Worm (Caenorhabditis elegans) whole organism, midembryonic: Measurements from ENCODE around the gene K06H6.1.

Experiments
- T22C8.4 ChIP-seq: fragments of 200-800 bp; sonication (Bioruptor generic); IDR thresholded peaks from 2 replicates; pipeline ENCODE4 v1.3.6; 2022; ENCODE audit warnings: missing genetic modification characterization, missing compliant biosample characterization
- cog-1 ChIP-seq: sonication (generic microtip); optimal IDR thresholded peaks from 2 replicates; lab custom pipeline; 2016; ENCODE audit warnings: missing genetic modification characterization, missing compliant biosample characterization
- flt-1 ChIP-seq: fragments of 200-800 bp; sonication (Bioruptor generic); IDR thresholded peaks from 2 replicates; pipeline ENCODE4 v1.3.6; 2022; ENCODE audit warnings: missing genetic modification characterization, missing compliant biosample characterization
- klf-2 ChIP-seq: fragments of 200-800 bp; sonication (Bioruptor generic); conservative IDR thresholded peaks from 2 replicates; pipeline ENCODE4 v1.3.6; 2022; ENCODE audit warnings: missing genetic modification reagents, missing genetic modification characterization, missing compliant biosample characterization
- med-1 ChIP-seq: sonication (generic microtip); optimal IDR thresholded peaks from 2 replicates; lab custom pipeline; 2017; ENCODE audit warnings: missing genetic modification characterization, mild to moderate bottlenecking, missing compliant biosample characterization, antibody characterized with exemption, missing genetic modification reagents; ENCODE audit not compliant: insufficient read depth
- ref-1 ChIP-seq: fragments of 200-800 bp; sonication (Bioruptor generic); conservative IDR thresholded peaks from 2 replicates; pipeline ENCODE4 v1.3.6; 2022; ENCODE audit warnings: missing genetic modification reagents, missing genetic modification characterization, missing compliant biosample characterization
- tab-1 ChIP-seq: fragments of 200-800 bp; sonication (Bioruptor generic); IDR thresholded peaks from 2 replicates; pipeline ENCODE4 v1.3.6; 2022; ENCODE audit warnings: missing genetic modification characterization, missing compliant biosample characterization
- ztf-23 ChIP-seq: fragments of 200-800 bp; sonication (Bioruptor generic); IDR thresholded peaks from 2 replicates; pipeline ENCODE4 v1.3.6; 2022; ENCODE audit warnings: missing genetic modification reagents, missing genetic modification characterization, missing compliant biosample characterization
- ztf-29 ChIP-seq: fragments of 200-800 bp; sonication (Bioruptor generic); IDR thresholded peaks from 2 replicates; pipeline ENCODE4 v1.3.6; 2022; ENCODE audit warnings: missing genetic modification reagents, missing genetic modification characterization, missing compliant biosample characterization

Gene K06H6.1

ce11 chrV:596923-597322 is 9.0 kb downstream of the K06H6.1 start:
- TF ChIP-seq ref-1 (GFP tag; lab: Robert Waterston, UW) (no peak), ztf-29 (GFP tag; lab: Robert Waterston, UW) (no peak), T22C8.4 (GFP tag; lab: Robert Waterston, UW) (no peak)

ce11 chrV:597823-598222 is 9.9 kb downstream of the K06H6.1 start:
- TF ChIP-seq klf-2 (GFP tag; lab: Robert Waterston, UW): no peak
- no peak for TF ChIP-seq ztf-29 (GFP tag; lab: Robert Waterston, UW)
- no peak for TF ChIP-seq ref-1 (GFP tag; lab: Robert Waterston, UW)
- no peak for TF ChIP-seq ztf-23 (GFP tag; lab: Robert Waterston, UW)
- no peak for TF ChIP-seq cog-1 (tag; lab: Kevin White, UChicago)
- no peak for TF ChIP-seq tab-1 (GFP tag; lab: Robert Waterston, UW)
- TF ChIP-seq T22C8.4 (GFP tag; lab: Robert Waterston, UW): no peak
- no peak for TF ChIP-seq flt-1 (GFP tag; lab: Robert Waterston, UW)
- no peak for TF ChIP-seq med-1

- TF ChIP-seq klf-2 (GFP tag; lab: Robert Waterston, UW) (no peak), ztf-29 (GFP tag; lab: Robert Waterston, UW) (no peak), flt-1 (GFP tag; lab: Robert Waterston, UW) (no peak), tab-1 (GFP tag; lab: Robert Waterston, UW) (no peak), med-1 (no peak), cog-1 (tag; lab: Kevin White, UChicago) (no peak), ztf-23 (GFP tag; lab: Robert Waterston, UW) (no peak), ref-1 (GFP tag; lab: Robert Waterston, UW) (no peak), T22C8.4 (GFP tag; lab: Robert Waterston, UW) (no peak)
Measured at ce11 chrV:598626-599025, 10.7 kb downstream of the K06H6.1 start.

ce11 chrV:599783-600182 is 11.9 kb downstream of the K06H6.1 start:
- no peak for TF ChIP-seq flt-1 (GFP tag; lab: Robert Waterston, UW)
- TF ChIP-seq ref-1 (GFP tag; lab: Robert Waterston, UW): no peak
- TF ChIP-seq klf-2 (GFP tag; lab: Robert Waterston, UW): no peak
- TF ChIP-seq cog-1 (tag; lab: Kevin White, UChicago): no peak
- no peak for TF ChIP-seq T22C8.4 (GFP tag; lab: Robert Waterston, UW)
- no peak for TF ChIP-seq ztf-29 (GFP tag; lab: Robert Waterston, UW)
- no peak for TF ChIP-seq ztf-23 (GFP tag; lab: Robert Waterston, UW)
- TF ChIP-seq tab-1 (GFP tag; lab: Robert Waterston, UW): no peak
- TF ChIP-seq med-1: no peak

- TF ChIP-seq ztf-29 (GFP tag; lab: Robert Waterston, UW) (no peak), ztf-23 (GFP tag; lab: Robert Waterston, UW) (no peak), klf-2 (GFP tag; lab: Robert Waterston, UW) (no peak), flt-1 (GFP tag; lab: Robert Waterston, UW) (no peak), med-1 (no peak), T22C8.4 (GFP tag; lab: Robert Waterston, UW) (no peak)
Measured at ce11 chrV:600231-600630, 12.3 kb downstream of the K06H6.1 start, which contains the start of gene nhr-251. nhr-251 (plus strand) TSS chrV:600531.

ce11 chrV:604105-604504 is 16.2 kb downstream of the K06H6.1 start, which contains the start of gene srlf-37:
srlf-37 (minus strand) TSS chrV:604205.
- TF ChIP-seq klf-2 (GFP tag; lab: Robert Waterston, UW): no peak
- TF ChIP-seq ztf-23 (GFP tag; lab: Robert Waterston, UW): no peak
- TF ChIP-seq ref-1 (GFP tag; lab: Robert Waterston, UW): no peak
- TF ChIP-seq T22C8.4 (GFP tag; lab: Robert Waterston, UW): no peak
- no peak for TF ChIP-seq tab-1 (GFP tag; lab: Robert Waterston, UW)

ce11 chrV:608844-609243 is 20.9 kb downstream of the K06H6.1 start, which contains the start of gene srw-109:
srw-109 (minus strand) TSS chrV:608944.
- TF ChIP-seq med-1 (no peak), flt-1 (GFP tag; lab: Robert Waterston, UW) (no peak), ztf-29 (GFP tag; lab: Robert Waterston, UW) (no peak), cog-1 (tag; lab: Kevin White, UChicago) (no peak), klf-2 (GFP tag; lab: Robert Waterston, UW) (no peak), ref-1 (GFP tag; lab: Robert Waterston, UW) (no peak), tab-1 (GFP tag; lab: Robert Waterston, UW) (no peak), T22C8.4 (GFP tag; lab: Robert Waterston, UW) (no peak), ztf-23 (GFP tag; lab: Robert Waterston, UW) (no peak)

- no peak for TF ChIP-seq flt-1 (GFP tag; lab: Robert Waterston, UW)
- TF ChIP-seq tab-1 (GFP tag; lab: Robert Waterston, UW): no peak
- TF ChIP-seq cog-1 (tag; lab: Kevin White, UChicago): no peak
Measured at ce11 chrV:609671-610070, 21.8 kb downstream of the K06H6.1 start, which contains the start of gene srlf-36. srlf-36 (minus strand) TSS chrV:609771.

- TF ChIP-seq med-1: no peak
- no peak for TF ChIP-seq T22C8.4 (GFP tag; lab: Robert Waterston, UW)
- TF ChIP-seq flt-1 (GFP tag; lab: Robert Waterston, UW): no peak
- no peak for TF ChIP-seq ztf-29 (GFP tag; lab: Robert Waterston, UW)
Measured at ce11 chrV:610217-610616, 22.3 kb downstream of the K06H6.1 start, which contains the start of gene nhr-90. nhr-90 (plus strand) TSS chrV:610512.

ce11 chrV:615275-615674 is 27.4 kb downstream of the K06H6.1 start, which contains the start of gene F48G7.13:
F48G7.13 (plus strand) TSS chrV:615575.
- TF ChIP-seq ztf-29 (GFP tag; lab: Robert Waterston, UW) (no peak), tab-1 (GFP tag; lab: Robert Waterston, UW) (no peak), klf-2 (GFP tag; lab: Robert Waterston, UW) (no peak), ztf-23 (GFP tag; lab: Robert Waterston, UW) (no peak), T22C8.4 (GFP tag; lab: Robert Waterston, UW) (no peak), flt-1 (GFP tag; lab: Robert Waterston, UW) (no peak), med-1 (no peak), cog-1 (tag; lab: Kevin White, UChicago) (no peak), ref-1 (GFP tag; lab: Robert Waterston, UW) (no peak)
